Worm (Caenorhabditis elegans) whole organism, early embryonic: ENCODE measurements around the gene Y37D8A.25.

Experiments
- B0310.2 ChIP-seq: sonication (generic microtip); optimal IDR thresholded peaks from 2 replicates; lab custom pipeline; 2016; ENCODE audit warnings: mild to moderate bottlenecking, missing genetic modification characterization, missing compliant biosample characterization
- F13C5.2 ChIP-seq: sonication (generic microtip); optimal IDR thresholded peaks from 2 replicates; lab custom pipeline; 2017; ENCODE audit warnings: mild to moderate bottlenecking, missing genetic modification characterization, inconsistent platforms, missing compliant biosample characterization
- aly-1 ChIP-seq: sonication (generic microtip); optimal IDR thresholded peaks from 2 replicates; lab custom pipeline; 2016; ENCODE audit warnings: missing genetic modification characterization, missing compliant biosample characterization
- ama-1 ChIP-seq: fragments of 150-350 bp; optimal IDR thresholded peaks from 2 replicates; lab custom pipeline; 2014
- ceh-13 ChIP-seq: fragments of 200-800 bp; sonication (Bioruptor generic); optimal IDR thresholded peaks from 2 replicates; lab custom pipeline; 2018; ENCODE audit warnings: mild to moderate bottlenecking, missing genetic modification characterization, missing compliant biosample characterization
- ceh-36 ChIP-seq: sonication (generic microtip); optimal IDR thresholded peaks from 2 replicates; lab custom pipeline; 2016; ENCODE audit warnings: missing genetic modification characterization, inconsistent platforms, missing compliant biosample characterization
- ets-7 ChIP-seq: sonication (generic microtip); optimal IDR thresholded peaks from 2 replicates; lab custom pipeline; 2016; ENCODE audit warnings: missing genotype, missing genetic modification characterization, missing compliant biosample characterization
- flt-1 ChIP-seq: fragments of 200-800 bp; sonication (Bioruptor generic); IDR thresholded peaks from 2 replicates; pipeline ENCODE4 v1.3.6; 2022; ENCODE audit warnings: missing genetic modification characterization, missing compliant biosample characterization
- hmbx-1 ChIP-seq: sonication (generic microtip); optimal IDR thresholded peaks from 2 replicates; lab custom pipeline; 2016; ENCODE audit warnings: mild to moderate bottlenecking, missing genetic modification characterization, missing compliant biosample characterization
- hmg-4 ChIP-seq: fragments of 200-800 bp; sonication (Bioruptor generic); optimal IDR thresholded peaks from 2 replicates; lab custom pipeline; 2018; ENCODE audit warnings: mild to moderate bottlenecking, missing genetic modification characterization, missing compliant biosample characterization
- hnd-1 ChIP-seq: sonication (generic microtip); optimal IDR thresholded peaks from 2 replicates; lab custom pipeline; 2016; ENCODE audit warnings: missing genetic modification characterization, missing compliant biosample characterization
- pes-1 ChIP-seq: fragments of 200-800 bp; sonication (Bioruptor generic); IDR thresholded peaks from 2 replicates; pipeline ENCODE4 v1.3.6; 2022; ENCODE audit warnings: missing genetic modification reagents, missing genetic modification characterization, missing compliant biosample characterization
- scrt-1 ChIP-seq: fragments of 200-800 bp; sonication (Bioruptor generic); IDR thresholded peaks from 2 replicates; pipeline ENCODE4 v1.3.6; 2022; ENCODE audit warnings: missing genetic modification characterization, missing compliant biosample characterization
- sea-1 ChIP-seq: fragments of 200-800 bp; sonication (Bioruptor generic); conservative IDR thresholded peaks from 2 replicates; pipeline ENCODE4 v1.3.6; 2022; ENCODE audit warnings: missing genetic modification characterization, missing compliant biosample characterization
- tbx-11 ChIP-seq: fragments of 200-800 bp; sonication (Bioruptor generic); IDR thresholded peaks from 2 replicates; pipeline ENCODE4 v1.3.6; 2022; ENCODE audit warnings: missing genetic modification characterization, missing compliant biosample characterization
- tbx-37 ChIP-seq: fragments of 200-800 bp; sonication (Bioruptor generic); conservative IDR thresholded peaks from 2 replicates; pipeline ENCODE4 v1.3.6; 2022; ENCODE audit warnings: missing genetic modification reagents, missing genetic modification characterization, missing compliant biosample characterization
- tra-4 ChIP-seq: sonication (generic microtip); optimal IDR thresholded peaks from 2 replicates; lab custom pipeline; 2017; ENCODE audit warnings: missing genetic modification characterization, missing compliant biosample characterization

Y37D8A.25 gene

ce11 chrIII:12818050-12818738 lies 1.9 kb downstream of the Y37D8A.25 start, which contains the start of gene arx-5:
TSS of gene arx-5 (minus strand) at chrIII:12818100.
- TF ChIP-seq ets-7 (tag; lab: Kevin White, UChicago) (no peak), hnd-1 (no peak), F13C5.2 (tag; lab: Kevin White, UChicago) (no peak)

ce11 chrIII:12813193-12813592 lies 6.9 kb downstream of the Y37D8A.25 start, which contains the start of gene BE10.4:
TSS of gene BE10.4 (plus strand) at chrIII:12813493.
- no peak for TF ChIP-seq tbx-37
- no peak for TF ChIP-seq ets-7 (tag; lab: Kevin White, UChicago)
- TF ChIP-seq ceh-13 (GFP tag; lab: Kevin White, UChicago), result no peak
- no peak for TF ChIP-seq pes-1
- TF ChIP-seq tbx-11 (GFP tag; lab: Robert Waterston, UW), result no peak
- no peak for TF ChIP-seq hnd-1
- TF ChIP-seq F13C5.2 (tag; lab: Kevin White, UChicago), result no peak
- no peak for TF ChIP-seq tra-4 (tag; lab: Kevin White, UChicago)
- no peak for TF ChIP-seq hmg-4
- TF ChIP-seq hmbx-1, result no peak
- TF ChIP-seq sea-1, result no peak

- TF ChIP-seq ceh-36, result no peak
- TF ChIP-seq aly-1 (tag; lab: Kevin White, UChicago), result no peak
- TF ChIP-seq pes-1, result no peak
These were observed 12.3 kb downstream of the Y37D8A.25 start, which contains the start of gene BE10.3 for ce11 chrIII:12807726-12808125. TSS of gene BE10.3 (plus strand) at chrIII:12808026.

ce11 chrIII:12806712-12807111 lies 13.3 kb downstream of the Y37D8A.25 start, which contains the start of gene BE10.5:
TSS of gene BE10.5 (minus strand) at chrIII:12806812.
- no peak for TF ChIP-seq sea-1
- TF ChIP-seq aly-1 (tag; lab: Kevin White, UChicago), result no peak
- no peak for TF ChIP-seq hmg-4
- no peak for TF ChIP-seq tbx-11 (GFP tag; lab: Robert Waterston, UW)
- TF ChIP-seq hnd-1, result no peak
- TF ChIP-seq ets-7 (tag; lab: Kevin White, UChicago), result no peak
- no peak for TF ChIP-seq ceh-13 (GFP tag; lab: Kevin White, UChicago)
- TF ChIP-seq ceh-36, result no peak
- TF ChIP-seq scrt-1, result no peak
- no peak for TF ChIP-seq tbx-37
- no peak for TF ChIP-seq B0310.2
- TF ChIP-seq hmbx-1, result no peak

ce11 chrIII:12800529-12800928 lies 19.5 kb downstream of the Y37D8A.25 start:
- TF ChIP-seq tbx-37, result no peak
- no peak for TF ChIP-seq B0310.2
- no peak for TF ChIP-seq flt-1 (GFP tag; lab: Robert Waterston, UW)
- no peak for TF ChIP-seq tra-4 (tag; lab: Kevin White, UChicago)
- TF ChIP-seq hmbx-1, result no peak
- TF ChIP-seq F13C5.2 (tag; lab: Kevin White, UChicago), result no peak

ce11 chrIII:12798469-12798868 lies 21.6 kb downstream of the Y37D8A.25 start, which contains the start of gene agmo-1:
TSS of gene agmo-1 (minus strand) at chrIII:12798569.
- TF ChIP-seq tbx-11 (GFP tag; lab: Robert Waterston, UW), result no peak
- no peak for TF ChIP-seq pes-1
- TF ChIP-seq tra-4 (tag; lab: Kevin White, UChicago), result no peak
- TF ChIP-seq ets-7 (tag; lab: Kevin White, UChicago), result no peak
- TF ChIP-seq B0310.2, result no peak
- no peak for TF ChIP-seq hmbx-1
- no peak for TF ChIP-seq flt-1 (GFP tag; lab: Robert Waterston, UW)
- TF ChIP-seq scrt-1, result no peak
- no peak for TF ChIP-seq sea-1
- TF ChIP-seq hnd-1, result no peak
- no peak for TF ChIP-seq ceh-36
- TF ChIP-seq hmg-4, result no peak
- no peak for TF ChIP-seq ceh-13 (GFP tag; lab: Kevin White, UChicago)
- TF ChIP-seq ama-1, result no peak
- TF ChIP-seq F13C5.2 (tag; lab: Kevin White, UChicago), result no peak
- TF ChIP-seq aly-1 (tag; lab: Kevin White, UChicago), result no peak
- TF ChIP-seq tbx-37, result no peak

ce11 chrIII:12794200-12794599 lies 25.9 kb downstream of the Y37D8A.25 start:
- no peak for TF ChIP-seq tbx-37

- TF ChIP-seq ceh-13 (GFP tag; lab: Kevin White, UChicago) (no peak), tbx-11 (GFP tag; lab: Robert Waterston, UW) (no peak), flt-1 (GFP tag; lab: Robert Waterston, UW) (no peak), sea-1 (no peak), pes-1 (no peak), ama-1 (no peak), B0310.2 (no peak), hmg-4 (no peak), ets-7 (tag; lab: Kevin White, UChicago) (no peak), tbx-37 (no peak)
These were observed 30.6 kb downstream of the Y37D8A.25 start, which contains the start of gene BE10.1 for ce11 chrIII:12789420-12789819. TSS of gene BE10.1 (minus strand) at chrIII:12789520.

- TF ChIP-seq tbx-37 (no peak), F13C5.2 (tag; lab: Kevin White, UChicago) (no peak), tra-4 (tag; lab: Kevin White, UChicago) (no peak), ets-7 (tag; lab: Kevin White, UChicago) (no peak), scrt-1 (no peak), hmbx-1 (no peak), pes-1 (no peak), B0310.2 (no peak), tbx-11 (GFP tag; lab: Robert Waterston, UW) (no peak), ama-1 (no peak), flt-1 (GFP tag; lab: Robert Waterston, UW) (no peak), aly-1 (tag; lab: Kevin White, UChicago) (no peak), sea-1 (no peak), hmg-4 (no peak)
These were observed 31.8 kb downstream of the Y37D8A.25 start for ce11 chrIII:12788239-12788638.
